Fruit fly (Drosophila melanogaster) whole organism, prepupa: Measurements from ENCODE around the gene CG14020.
A peak's percentile ranks its signal among the peaks of the same experiment; 100 is the strongest.

Source experiments
- Blimp-1 ChIP-seq: fragments of 200-800 bp; sonication (Bioruptor generic); optimal IDR thresholded peaks from 3 replicates; lab custom pipeline; 2017; ENCODE audit warnings: missing biosample characterization, missing genetic modification characterization, mild to moderate bottlenecking, moderate library complexity, missing genetic modification reagents
- CG10631 ChIP-seq: fragments of 200-800 bp; sonication (Bioruptor generic); optimal IDR thresholded peaks from 2 replicates; lab custom pipeline; 2016; ENCODE audit warnings: missing biosample characterization, missing genetic modification characterization
- CG11294 ChIP-seq: fragments of 200-800 bp; sonication (Bioruptor generic); IDR thresholded peaks from 2 replicates; pipeline ENCODE4 v1.3.6; 2022; ENCODE audit warnings: missing biosample characterization, missing genetic modification characterization
- CG11902 ChIP-seq: fragments of 200-800 bp; sonication (Bioruptor generic); optimal IDR thresholded peaks from 3 replicates; lab custom pipeline; 2016; ENCODE audit warnings: missing biosample characterization, missing genetic modification characterization
- CG15336 ChIP-seq: fragments of 200-800 bp; sonication (Bioruptor generic); IDR thresholded peaks from 2 replicates; pipeline ENCODE4 v1.3.6; 2022; ENCODE audit warnings: missing biosample characterization, missing genetic modification characterization
- CG1621 ChIP-seq: fragments of 200-800 bp; sonication (Bioruptor generic); optimal IDR thresholded peaks from 3 replicates; lab custom pipeline; 2018; ENCODE audit warnings: missing biosample characterization, mild to moderate bottlenecking, missing genetic modification characterization
- CG16779 ChIP-seq: fragments of 200-800 bp; sonication (Bioruptor generic); optimal IDR thresholded peaks from 3 replicates; lab custom pipeline; 2017; ENCODE audit warnings: missing biosample characterization, mild to moderate bottlenecking, missing genetic modification characterization
- CG3032 ChIP-seq: fragments of 200-800 bp; optimal IDR thresholded peaks from 2 replicates; lab custom pipeline; 2019; ENCODE audit warnings: missing biosample characterization, mild to moderate bottlenecking, missing genetic modification characterization, moderate library complexity
- CG31627 ChIP-seq: fragments of 200-800 bp; sonication (Bioruptor generic); optimal IDR thresholded peaks from 3 replicates; lab custom pipeline; 2016; ENCODE audit warnings: missing biosample characterization, missing genetic modification characterization
- CG32006 ChIP-seq: fragments of 200-800 bp; sonication (Bioruptor generic); optimal IDR thresholded peaks from 3 replicates; lab custom pipeline; 2017; ENCODE audit warnings: missing biosample characterization, mild to moderate bottlenecking, missing genetic modification characterization
- CG3919 ChIP-seq: fragments of 200-800 bp; sonication (Bioruptor generic); optimal IDR thresholded peaks from 3 replicates; lab custom pipeline; 2016; ENCODE audit warnings: missing biosample characterization, missing genetic modification characterization
- CG4318 ChIP-seq: fragments of 200-800 bp; sonication (Bioruptor generic); optimal IDR thresholded peaks from 3 replicates; lab custom pipeline; 2017; ENCODE audit warnings: missing biosample characterization, mild to moderate bottlenecking, missing genetic modification characterization
- CG6163 ChIP-seq: fragments of 200-800 bp; sonication (Bioruptor generic); IDR thresholded peaks from 3 replicates; pipeline ENCODE4 v1.3.6; 2022; ENCODE audit warnings: missing biosample characterization, missing genetic modification characterization
- CG6276 ChIP-seq: fragments of 200-800 bp; sonication (Bioruptor generic); optimal IDR thresholded peaks from 2 replicates; lab custom pipeline; 2017; ENCODE audit warnings: missing biosample characterization, mild to moderate bottlenecking, missing genetic modification characterization
- CG6792 ChIP-seq: fragments of 200-800 bp; sonication (Bioruptor generic); optimal IDR thresholded peaks from 3 replicates; lab custom pipeline; 2016; ENCODE audit warnings: missing biosample characterization, missing genetic modification characterization
- CG6808 ChIP-seq: fragments of 200-800 bp; sonication (Bioruptor generic); optimal IDR thresholded peaks from 3 replicates; lab custom pipeline; 2017; ENCODE audit warnings: missing biosample characterization, missing genetic modification characterization, mild to moderate bottlenecking, moderate library complexity, missing genetic modification reagents
- CG6854 ChIP-seq: fragments of 200-800 bp; sonication (Bioruptor generic); optimal IDR thresholded peaks from 2 replicates; lab custom pipeline; 2017; ENCODE audit warnings: missing biosample characterization, mild to moderate bottlenecking, missing genetic modification characterization
- CG7368 ChIP-seq: fragments of 200-800 bp; sonication (Bioruptor generic); optimal IDR thresholded peaks from 3 replicates; lab custom pipeline; 2016; ENCODE audit warnings: missing biosample characterization, missing genetic modification characterization
- CG8119 ChIP-seq: fragments of 200-800 bp; sonication (Bioruptor generic); IDR thresholded peaks from 3 replicates; pipeline ENCODE4 v1.3.6; 2022; ENCODE audit warnings: missing biosample characterization, missing genetic modification characterization
- CG8319 ChIP-seq: fragments of 200-800 bp; sonication (Bioruptor generic); optimal IDR thresholded peaks from 3 replicates; lab custom pipeline; 2016; ENCODE audit warnings: missing biosample characterization, missing genetic modification characterization
- CG8632 ChIP-seq: fragments of 200-800 bp; sonication (Bioruptor generic); optimal IDR thresholded peaks from 3 replicates; lab custom pipeline; 2016; ENCODE audit warnings: missing biosample characterization, missing genetic modification characterization
- CG9139 ChIP-seq: fragments of 200-800 bp; sonication (Bioruptor generic); optimal IDR thresholded peaks from 3 replicates; lab custom pipeline; 2017; ENCODE audit warnings: missing biosample characterization, mild to moderate bottlenecking, missing genetic modification characterization
- Eip78C ChIP-seq: fragments of 200-800 bp; sonication (Bioruptor generic); peaks from one replicate; lab custom pipeline; 2016; ENCODE audit warnings: missing biosample characterization, missing genetic modification characterization
- Eip93F ChIP-seq: fragments of 200-800 bp; sonication (Bioruptor generic); optimal IDR thresholded peaks from 2 replicates; lab custom pipeline; 2016; ENCODE audit warnings: missing biosample characterization, mild to moderate bottlenecking, missing genetic modification characterization
- Ets21C ChIP-seq: fragments of 200-800 bp; sonication (Bioruptor generic); optimal IDR thresholded peaks from 3 replicates; lab custom pipeline; 2016; ENCODE audit warnings: missing biosample characterization, missing genetic modification characterization
- Ets96B ChIP-seq: fragments of 200-800 bp; optimal IDR thresholded peaks from 2 replicates; lab custom pipeline; 2019; ENCODE audit warnings: missing biosample characterization, mild to moderate bottlenecking, missing genetic modification characterization, moderate library complexity
- Gug ChIP-seq: fragments of 200-800 bp; sonication (Bioruptor generic); IDR thresholded peaks from 2 replicates; pipeline ENCODE4 v1.3.6; 2022; ENCODE audit warnings: missing biosample characterization, missing genetic modification characterization
- Hr39 ChIP-seq: fragments of 200-800 bp; sonication (Bioruptor generic); optimal IDR thresholded peaks from 2 replicates; lab custom pipeline; 2016; ENCODE audit warnings: missing biosample characterization, missing genetic modification characterization
- Lpt ChIP-seq: fragments of 200-800 bp; sonication (Bioruptor generic); optimal IDR thresholded peaks from 3 replicates; lab custom pipeline; 2016; ENCODE audit warnings: missing biosample characterization, missing genetic modification characterization
- OdsH ChIP-seq: fragments of 200-800 bp; sonication (Bioruptor generic); optimal IDR thresholded peaks from 3 replicates; lab custom pipeline; 2016; ENCODE audit warnings: missing biosample characterization, missing genetic modification characterization
- Sox102F ChIP-seq: fragments of 200-800 bp; sonication (Bioruptor generic); optimal IDR thresholded peaks from 2 replicates; lab custom pipeline; 2016; ENCODE audit warnings: missing biosample characterization, mild to moderate bottlenecking, missing genetic modification characterization
- Sox14 ChIP-seq: fragments of 200-800 bp; sonication (Bioruptor generic); optimal IDR thresholded peaks from 3 replicates; lab custom pipeline; 2016; ENCODE audit warnings: missing biosample characterization, missing genetic modification characterization
- Sox15 ChIP-seq: fragments of 200-800 bp; sonication (Bioruptor generic); optimal IDR thresholded peaks from 3 replicates; lab custom pipeline; 2016; ENCODE audit warnings: missing biosample characterization, missing genetic modification characterization
- achi ChIP-seq: fragments of 200-800 bp; sonication (Bioruptor generic); optimal IDR thresholded peaks from 3 replicates; lab custom pipeline; 2016; ENCODE audit warnings: missing biosample characterization, missing genetic modification characterization
- acj6 ChIP-seq: fragments of 200-800 bp; sonication (Bioruptor generic); optimal IDR thresholded peaks from 3 replicates; lab custom pipeline; 2016; ENCODE audit warnings: missing biosample characterization, missing genetic modification characterization
- cyc ChIP-seq: fragments of 200-800 bp; sonication (Bioruptor generic); optimal IDR thresholded peaks from 3 replicates; lab custom pipeline; 2016; ENCODE audit warnings: missing biosample characterization, missing genetic modification characterization
- dsx ChIP-seq: fragments of 200-800 bp; optimal IDR thresholded peaks from 3 replicates; lab custom pipeline; 2019; ENCODE audit warnings: missing biosample characterization, mild to moderate bottlenecking, missing genetic modification characterization, moderate library complexity; ENCODE audit not compliant: poor library complexity, severe bottlenecking
- eg ChIP-seq: fragments of 200-800 bp; sonication (Bioruptor generic); IDR thresholded peaks from 3 replicates; pipeline ENCODE4 v1.3.6; 2022; ENCODE audit warnings: missing biosample characterization, missing genetic modification characterization
- fd85E ChIP-seq: fragments of 200-800 bp; sonication (Bioruptor generic); optimal IDR thresholded peaks from 3 replicates; lab custom pipeline; 2016; ENCODE audit warnings: missing biosample characterization, missing genetic modification characterization
- lz ChIP-seq: fragments of 200-800 bp; sonication (Bioruptor generic); optimal IDR thresholded peaks from 3 replicates; lab custom pipeline; 2016; ENCODE audit warnings: missing biosample characterization, missing genetic modification characterization
- net ChIP-seq: fragments of 200-800 bp; sonication (Bioruptor generic); optimal IDR thresholded peaks from 3 replicates; lab custom pipeline; 2016; ENCODE audit warnings: missing biosample characterization, missing genetic modification characterization
- pdm3 ChIP-seq: fragments of 200-800 bp; sonication (Bioruptor generic); optimal IDR thresholded peaks from 3 replicates; lab custom pipeline; 2016; ENCODE audit warnings: missing biosample characterization, missing genetic modification characterization
- salr ChIP-seq, 2 experiments: fragments of 200-800 bp; sonication (Bioruptor generic); optimal IDR thresholded peaks; 3 replicates each; lab custom pipeline; 2016 to 2018; ENCODE audit warnings: missing biosample characterization in 2 of 2, missing genetic modification characterization in 2 of 2, mild to moderate bottlenecking in 1 of 2
- spab ChIP-seq: fragments of 200-800 bp; sonication (Bioruptor generic); optimal IDR thresholded peaks from 2 replicates; lab custom pipeline; 2017; ENCODE audit warnings: missing biosample characterization, mild to moderate bottlenecking, missing genetic modification characterization, missing genetic modification reagents
- svp ChIP-seq: fragments of 200-800 bp; sonication (Bioruptor generic); peaks from one replicate; lab custom pipeline; 2016; ENCODE audit warnings: missing biosample characterization, missing genetic modification characterization
- topi ChIP-seq: fragments of 200-800 bp; sonication (Bioruptor generic); optimal IDR thresholded peaks from 3 replicates; lab custom pipeline; 2016; ENCODE audit warnings: missing biosample characterization, missing genetic modification characterization
- vri ChIP-seq: fragments of 200-800 bp; sonication (Bioruptor generic); optimal IDR thresholded peaks from 3 replicates; lab custom pipeline; 2016; ENCODE audit warnings: missing biosample characterization, mild to moderate bottlenecking, missing genetic modification characterization

Gene CG14020

DNA sequence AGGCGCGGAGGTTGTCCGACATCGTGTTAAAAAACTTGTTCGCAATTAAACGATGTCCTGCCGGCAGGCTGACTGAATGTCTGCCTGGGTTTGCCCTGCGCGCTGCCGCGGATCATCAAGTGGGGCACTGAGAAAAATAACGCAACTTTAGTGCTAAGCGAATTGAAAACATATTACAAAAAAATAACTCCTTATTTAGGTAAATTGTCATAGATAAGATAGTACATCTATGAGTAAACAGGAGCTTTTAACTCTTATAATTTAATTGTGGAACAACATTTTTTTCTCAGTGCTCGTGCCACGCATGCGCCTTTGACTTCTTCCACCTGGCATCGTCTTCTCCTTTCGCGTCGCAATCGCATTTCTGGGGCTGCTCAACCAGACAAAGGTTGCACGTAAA, 37.6 kb upstream of the CG14020 start (continued):
- peak; percentile 44 for TF ChIP-seq Sox14
- no peak for TF ChIP-seq CG6276 (GFP tag; lab: Kevin White, UChicago)
- TF ChIP-seq Sox15 (GFP tag; lab: Kevin White, UChicago): peak; percentile 16
- TF ChIP-seq salr (GFP tag; optimal IDR thresholded peaks at IDR 0.05; lab: Kevin White, UChicago): peak in 1 of 2 experiments; percentile 40
- TF ChIP-seq Eip78C (GFP tag; lab: Kevin White, UChicago): peak; percentile 88
- TF ChIP-seq topi (GFP tag; lab: Kevin White, UChicago): peak; percentile 66
- peak; percentile 6 for TF ChIP-seq fd85E (GFP tag; lab: Kevin White, UChicago)
- TF ChIP-seq CG6792 (GFP tag; lab: Kevin White, UChicago): peak; percentile 68
- peak; percentile 55 for TF ChIP-seq pdm3 (GFP tag; lab: Kevin White, UChicago)
- TF ChIP-seq Ets96B: peak; percentile 82
- no peak for TF ChIP-seq Gug (GFP tag; lab: Robert Waterston, UW)
- TF ChIP-seq Ets21C (GFP tag; lab: Kevin White, UChicago): peak; percentile 17
- TF ChIP-seq CG3032 (tag; lab: Kevin White, UChicago): peak; percentile 84
- no peak for TF ChIP-seq CG15336 (GFP tag; lab: Robert Waterston, UW)
- TF ChIP-seq Eip93F (GFP tag; lab: Kevin White, UChicago): peak; percentile 35
- TF ChIP-seq CG32006 (GFP tag; lab: Kevin White, UChicago): no peak
- peak; percentile 48 for TF ChIP-seq CG31627 (GFP tag; lab: Kevin White, UChicago)
- TF ChIP-seq CG6808 (GFP tag; lab: Kevin White, UChicago): peak; percentile 86
- TF ChIP-seq CG8319 (GFP tag; lab: Kevin White, UChicago): peak; percentile 58

DNA sequence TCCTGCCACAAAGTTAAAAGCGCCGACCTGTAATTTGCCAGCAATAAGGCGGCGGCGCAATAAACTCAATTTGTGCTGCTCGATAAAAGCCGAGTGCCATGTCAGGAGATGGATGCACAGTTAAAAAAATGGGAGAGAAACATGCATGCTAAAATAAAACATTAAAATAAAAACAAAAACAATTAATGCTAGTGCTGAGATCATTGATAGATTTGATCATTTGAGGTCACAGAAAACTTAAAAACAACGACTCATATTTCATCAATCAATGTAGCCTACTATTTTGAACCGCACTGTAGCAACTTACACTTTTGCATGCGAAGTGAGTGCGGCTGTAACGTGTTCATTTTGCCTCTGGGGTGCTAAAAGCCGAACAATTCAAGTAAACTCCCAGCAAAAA, 34.4 kb upstream of the CG14020 start:
- peak; percentile 45 for TF ChIP-seq Sox14
- peak; percentile 67 for TF ChIP-seq Ets96B
- no peak for TF ChIP-seq CG11294 (GFP tag; lab: Robert Waterston, UW)
- peak; percentile 49 for TF ChIP-seq CG6808 (GFP tag; lab: Kevin White, UChicago)
- no peak for TF ChIP-seq CG6854 (GFP tag; lab: Kevin White, UChicago)
- peak in 1 of 2 experiments; percentile 2 for TF ChIP-seq salr (GFP tag; optimal IDR thresholded peaks at IDR 0.05; lab: Kevin White, UChicago)
- peak; percentile 59 for TF ChIP-seq CG7368 (GFP tag; lab: Kevin White, UChicago)
- peak; percentile 51 for TF ChIP-seq spab (GFP tag; lab: Kevin White, UChicago)
- peak; percentile 59 for TF ChIP-seq CG10631 (GFP tag; lab: Kevin White, UChicago)
- peak; percentile 93 for TF ChIP-seq Eip78C (GFP tag; lab: Kevin White, UChicago)
- TF ChIP-seq vri (GFP tag; lab: Kevin White, UChicago): peak; percentile 40
- TF ChIP-seq CG1621 (tag; lab: Kevin White, UChicago): peak; percentile 37
- no peak for TF ChIP-seq Blimp-1
- peak; percentile 57 for TF ChIP-seq CG11902 (GFP tag; lab: Kevin White, UChicago)
- TF ChIP-seq acj6 (GFP tag; lab: Kevin White, UChicago): peak; percentile 70
- TF ChIP-seq CG8119 (GFP tag; lab: Robert Waterston, UW): peak; percentile 84
- TF ChIP-seq CG6276 (GFP tag; lab: Kevin White, UChicago): no peak
- TF ChIP-seq CG4318 (GFP tag; lab: Kevin White, UChicago): peak; percentile 21
- peak; percentile 64 for TF ChIP-seq cyc (GFP tag; lab: Kevin White, UChicago)
- peak; percentile 65 for TF ChIP-seq achi (GFP tag; lab: Kevin White, UChicago)
- peak; percentile 46 for TF ChIP-seq Sox15 (GFP tag; lab: Kevin White, UChicago)
- TF ChIP-seq CG15336 (GFP tag; lab: Robert Waterston, UW): peak; percentile 72
- TF ChIP-seq CG3919 (GFP tag; lab: Kevin White, UChicago): peak; percentile 79
- peak; percentile 63 for TF ChIP-seq CG6792 (GFP tag; lab: Kevin White, UChicago)
- peak; percentile 4 for TF ChIP-seq CG9139 (GFP tag; lab: Kevin White, UChicago)
- TF ChIP-seq CG8319 (GFP tag; lab: Kevin White, UChicago): peak; percentile 62
- peak; percentile 88 for TF ChIP-seq svp
- peak; percentile 67 for TF ChIP-seq dsx (GFP tag; lab: Kevin White, UChicago)
- peak; percentile 56 for TF ChIP-seq CG8632 (GFP tag; lab: Kevin White, UChicago)
- TF ChIP-seq CG6163: peak; percentile 81
- peak; percentile 70 for TF ChIP-seq OdsH
- peak; percentile 33 for TF ChIP-seq Lpt (GFP tag; lab: Kevin White, UChicago)
- TF ChIP-seq eg: peak; percentile 63
- no peak for TF ChIP-seq Eip93F (GFP tag; lab: Kevin White, UChicago)
- 0 out of 2 replicates have a peak, but pooled peaks have one; percentile 29 for TF ChIP-seq Gug (GFP tag; lab: Robert Waterston, UW)
- peak; percentile 67 for TF ChIP-seq Sox102F
- TF ChIP-seq CG31627 (GFP tag; lab: Kevin White, UChicago): peak; percentile 66
- peak; percentile 16 for TF ChIP-seq Ets21C (GFP tag; lab: Kevin White, UChicago)
- TF ChIP-seq CG16779 (tag; lab: Kevin White, UChicago): peak; percentile 27
- TF ChIP-seq Hr39 (GFP tag; lab: Kevin White, UChicago): peak; percentile 70
- peak; percentile 52 for TF ChIP-seq net (GFP tag; lab: Kevin White, UChicago)
- peak; percentile 52 for TF ChIP-seq lz (GFP tag; lab: Kevin White, UChicago)
- no peak for TF ChIP-seq fd85E (GFP tag; lab: Kevin White, UChicago)
